Fruit fly (Drosophila melanogaster) whole organism, embryonic: ENCODE measurements around the gene Ilk.

Experiments
- Aef1 ChIP-seq: fragments of 200-800 bp; sonication (Bioruptor generic); IDR thresholded peaks from 3 replicates; pipeline ENCODE4 v1.3.6; 2022; ENCODE audit warnings: missing biosample characterization, missing genetic modification characterization
- Bdp1 ChIP-seq: fragments of 200-800 bp; sonication (Bioruptor generic); optimal IDR thresholded peaks from 3 replicates; lab custom pipeline; 2016; ENCODE audit warnings: missing biosample characterization, missing genetic modification characterization
- CG11723 ChIP-seq: fragments of 200-800 bp; sonication (Bioruptor generic); optimal IDR thresholded peaks from 2 replicates; lab custom pipeline; 2017; ENCODE audit warnings: missing biosample characterization, mild to moderate bottlenecking, missing genetic modification characterization
- CG13287 ChIP-seq: fragments of 200-800 bp; sonication (Bioruptor generic); IDR thresholded peaks from 2 replicates; pipeline ENCODE4 v1.3.6; 2022; ENCODE audit warnings: missing biosample characterization, missing genetic modification characterization; ENCODE audit not compliant: partially characterized antibody
- CG14014 ChIP-seq: fragments of 200-800 bp; sonication (Bioruptor generic); IDR thresholded peaks from 2 replicates; pipeline ENCODE4 v1.3.6; 2022; ENCODE audit warnings: missing biosample characterization, missing genetic modification characterization
- CG15269 ChIP-seq: fragments of 200-800 bp; sonication (Bioruptor generic); optimal IDR thresholded peaks from 2 replicates; lab custom pipeline; 2018; ENCODE audit warnings: missing biosample characterization, mild to moderate bottlenecking, missing genetic modification characterization, moderate library complexity
- CG15696 ChIP-seq: fragments of 200-800 bp; sonication (Bioruptor generic); optimal IDR thresholded peaks from 2 replicates; lab custom pipeline; 2019; ENCODE audit warnings: missing biosample characterization, mild to moderate bottlenecking, missing genetic modification characterization, moderate library complexity
- CG30431 ChIP-seq: fragments of 200-800 bp; sonication (Bioruptor generic); optimal IDR thresholded peaks from 2 replicates; lab custom pipeline; 2017; ENCODE audit warnings: missing biosample characterization, missing genetic modification characterization
- CG34422 ChIP-seq: fragments of 200-800 bp; sonication (Bioruptor generic); IDR thresholded peaks from 3 replicates; pipeline ENCODE4 v1.3.6; 2022; ENCODE audit warnings: missing biosample characterization, missing genetic modification characterization
- CG3847 ChIP-seq: fragments of 200-800 bp; sonication (Bioruptor generic); IDR thresholded peaks from 2 replicates; pipeline ENCODE4 v1.3.6; 2022; ENCODE audit warnings: missing biosample characterization, missing genetic modification characterization
- CG43689 ChIP-seq: fragments of 200-800 bp; sonication (Bioruptor generic); IDR thresholded peaks from 2 replicates; pipeline ENCODE4 v1.3.6; 2022; ENCODE audit warnings: missing biosample characterization, missing genetic modification characterization
- CG4424 ChIP-seq: fragments of 200-800 bp; sonication (Bioruptor generic); optimal IDR thresholded peaks from 3 replicates; lab custom pipeline; 2016; ENCODE audit warnings: missing biosample characterization, missing genetic modification characterization
- CG4854 ChIP-seq: fragments of 200-800 bp; sonication (Bioruptor generic); optimal IDR thresholded peaks from 2 replicates; lab custom pipeline; 2016; ENCODE audit warnings: missing biosample characterization, missing genetic modification characterization, inconsistent platforms
- CG5180 ChIP-seq: fragments of 200-800 bp; sonication (Bioruptor generic); optimal IDR thresholded peaks from 3 replicates; lab custom pipeline; 2017; ENCODE audit warnings: missing biosample characterization, missing genetic modification characterization, mild to moderate bottlenecking, moderate library complexity, missing genetic modification reagents
- CG7745 ChIP-seq: fragments of 200-800 bp; sonication (Bioruptor generic); optimal IDR thresholded peaks from 2 replicates; lab custom pipeline; 2018; ENCODE audit warnings: missing biosample characterization, mild to moderate bottlenecking, missing genetic modification characterization, moderate library complexity
- CG8359 ChIP-seq: fragments of 200-800 bp; sonication (Bioruptor generic); optimal IDR thresholded peaks from 2 replicates; lab custom pipeline; 2017; ENCODE audit warnings: missing biosample characterization, mild to moderate bottlenecking, missing genetic modification characterization, borderline replicate concordance
- D19B ChIP-seq: fragments of 200-800 bp; sonication (Bioruptor generic); optimal IDR thresholded peaks from 2 replicates; lab custom pipeline; 2017; ENCODE audit warnings: missing biosample characterization, mild to moderate bottlenecking, missing genetic modification characterization
- E2f1 ChIP-seq: fragments of 200-800 bp; sonication (Bioruptor generic); IDR thresholded peaks from 2 replicates; pipeline ENCODE4 v1.3.6; 2022; ENCODE audit warnings: missing biosample characterization, missing genetic modification characterization
- Fer3 ChIP-seq: fragments of 200-800 bp; sonication (Bioruptor generic); optimal IDR thresholded peaks from 2 replicates; lab custom pipeline; 2018; ENCODE audit warnings: missing biosample characterization, mild to moderate bottlenecking, missing genetic modification characterization, moderate library complexity
- Gug ChIP-seq: fragments of 200-800 bp; sonication (Bioruptor generic); IDR thresholded peaks from 4 replicates; pipeline ENCODE4 v1.3.6; 2022; ENCODE audit warnings: missing biosample characterization, missing genetic modification characterization
- HLH3B ChIP-seq: fragments of 200-800 bp; sonication (Bioruptor generic); IDR thresholded peaks from 2 replicates; pipeline ENCODE4 v1.3.6; 2022; ENCODE audit warnings: missing biosample characterization, missing genetic modification characterization
- HLH54F ChIP-seq: fragments of 200-800 bp; sonication (Bioruptor generic); optimal IDR thresholded peaks from 3 replicates; lab custom pipeline; 2016; ENCODE audit warnings: missing biosample characterization, missing genetic modification characterization
- HLHmδ ChIP-seq: fragments of 200-800 bp; sonication (Bioruptor generic); optimal IDR thresholded peaks from 2 replicates; lab custom pipeline; 2018; ENCODE audit warnings: missing biosample characterization, mild to moderate bottlenecking, missing genetic modification characterization, moderate library complexity
- NFAT ChIP-seq: fragments of 200-800 bp; sonication (Bioruptor generic); IDR thresholded peaks from 2 replicates; pipeline ENCODE4 v1.3.6; 2022; ENCODE audit warnings: missing biosample characterization, missing genetic modification characterization
- TFAM ChIP-seq: fragments of 200-800 bp; sonication (Bioruptor generic); optimal IDR thresholded peaks from 2 replicates; lab custom pipeline; 2017; ENCODE audit warnings: missing biosample characterization, missing genetic modification characterization, inconsistent platforms
- Xbp1 ChIP-seq: fragments of 200-800 bp; sonication (Bioruptor generic); optimal IDR thresholded peaks from 3 replicates; lab custom pipeline; 2016; ENCODE audit warnings: missing biosample characterization, mild to moderate bottlenecking, missing genetic modification characterization
- az2 ChIP-seq: fragments of 200-800 bp; sonication (Bioruptor generic); optimal IDR thresholded peaks from 3 replicates; lab custom pipeline; 2016; ENCODE audit warnings: missing biosample characterization, missing genetic modification characterization
- cad ChIP-seq: fragments of >200 bp; optimal IDR thresholded peaks from 2 replicates; lab custom pipeline; 2017; ENCODE audit warnings: missing biosample characterization, missing genetic modification characterization
- cas ChIP-seq: fragments of 200-800 bp; sonication (Bioruptor generic); IDR thresholded peaks from 2 replicates; pipeline ENCODE4 v1.3.6; 2022; ENCODE audit warnings: missing biosample characterization, missing genetic modification characterization
- chif ChIP-seq, 2 experiments: fragments of 200-800 bp; sonication (Bioruptor generic); optimal IDR thresholded peaks; 3 replicates each; lab custom pipeline; 2016; ENCODE audit warnings: missing biosample characterization in 2 of 2, missing genetic modification characterization in 2 of 2
- corto ChIP-seq: fragments of 200-800 bp; sonication (Bioruptor generic); optimal IDR thresholded peaks from 2 replicates; lab custom pipeline; 2016; ENCODE audit warnings: missing biosample characterization, mild to moderate bottlenecking, missing genetic modification characterization, moderate library complexity
- crol ChIP-seq: fragments of 200-800 bp; sonication (Bioruptor generic); IDR thresholded peaks from 2 replicates; pipeline ENCODE4 v1.3.6; 2022; ENCODE audit warnings: missing biosample characterization, missing genetic modification characterization
- dm ChIP-seq: fragments of 200-800 bp; sonication (Bioruptor generic); optimal IDR thresholded peaks from 3 replicates; lab custom pipeline; 2016; ENCODE audit warnings: missing biosample characterization, missing genetic modification characterization
- ems ChIP-seq: fragments of 200-800 bp; sonication (Bioruptor generic); optimal IDR thresholded peaks from 3 replicates; lab custom pipeline; 2016; ENCODE audit warnings: missing biosample characterization, missing genetic modification characterization
- ftz-f1 ChIP-seq: fragments of 200-800 bp; sonication (Bioruptor generic); optimal IDR thresholded peaks from 2 replicates; lab custom pipeline; 2016; ENCODE audit warnings: missing biosample characterization, missing genetic modification characterization
- gcm2 ChIP-seq: fragments of 200-800 bp; sonication (Bioruptor generic); optimal IDR thresholded peaks from 2 replicates; lab custom pipeline; 2016; ENCODE audit warnings: missing biosample characterization, missing genetic modification characterization
- gt ChIP-seq: fragments of 200-800 bp; sonication (Bioruptor generic); IDR thresholded peaks from 2 replicates; pipeline ENCODE4 v1.3.6; 2022; ENCODE audit warnings: missing biosample characterization, missing genetic modification characterization
- insv ChIP-seq, 2 experiments: fragments of 200-800 bp; sonication (Bioruptor generic); optimal IDR thresholded peaks; 3 replicates each; lab custom pipeline; 2016 to 2018; ENCODE audit warnings: missing biosample characterization in 2 of 2, missing genetic modification characterization in 2 of 2
- mirr ChIP-seq: fragments of 200-800 bp; sonication (Bioruptor generic); optimal IDR thresholded peaks from 3 replicates; lab custom pipeline; 2018; ENCODE audit warnings: missing biosample characterization, mild to moderate bottlenecking, missing genetic modification characterization
- pfk ChIP-seq: fragments of 200-800 bp; sonication (Bioruptor generic); optimal IDR thresholded peaks from 2 replicates; lab custom pipeline; 2018; ENCODE audit warnings: missing biosample characterization, mild to moderate bottlenecking, missing genetic modification characterization, moderate library complexity
- pnt ChIP-seq: fragments of 200-800 bp; sonication (Bioruptor generic); optimal IDR thresholded peaks from 3 replicates; lab custom pipeline; 2016; ENCODE audit warnings: missing biosample characterization, missing genetic modification characterization
- psq ChIP-seq: fragments of 200-800 bp; sonication (Bioruptor generic); optimal IDR thresholded peaks from 2 replicates; lab custom pipeline; 2017; ENCODE audit warnings: missing biosample characterization, missing genetic modification characterization
- pum ChIP-seq: fragments of 200-800 bp; sonication (Bioruptor generic); optimal IDR thresholded peaks from 2 replicates; lab custom pipeline; 2016; ENCODE audit warnings: missing biosample characterization, missing genetic modification characterization
- rib ChIP-seq: fragments of 200-800 bp; sonication (Bioruptor generic); IDR thresholded peaks from 2 replicates; pipeline ENCODE4 v1.3.6; 2022; ENCODE audit warnings: missing biosample characterization, missing genetic modification characterization
- sim ChIP-seq: fragments of 200-800 bp; sonication (Bioruptor generic); IDR thresholded peaks from 2 replicates; pipeline ENCODE4 v1.3.6; 2022; ENCODE audit warnings: missing biosample characterization, missing genetic modification characterization
- sug ChIP-seq: fragments of 200-800 bp; optimal IDR thresholded peaks from 2 replicates; lab custom pipeline; 2019; ENCODE audit warnings: missing biosample characterization, mild to moderate bottlenecking, missing genetic modification characterization, moderate library complexity
- tgo ChIP-seq: fragments of 200-800 bp; sonication (Bioruptor generic); IDR thresholded peaks from 3 replicates; pipeline ENCODE4 v1.3.6; 2022; ENCODE audit warnings: missing biosample characterization, missing genetic modification characterization
- wek ChIP-seq: fragments of 200-800 bp; sonication (Bioruptor generic); optimal IDR thresholded peaks from 3 replicates; lab custom pipeline; 2018; ENCODE audit warnings: missing biosample characterization, mild to moderate bottlenecking, missing genetic modification characterization, moderate library complexity
- zfh1 ChIP-seq: fragments of 200-800 bp; sonication (Bioruptor generic); IDR thresholded peaks from 3 replicates; pipeline ENCODE4 v1.3.6; 2022; ENCODE audit warnings: missing biosample characterization, missing genetic modification characterization
- zfh2 ChIP-seq: fragments of 200-800 bp; sonication (Bioruptor generic); optimal IDR thresholded peaks from 2 replicates; lab custom pipeline; 2016; ENCODE audit warnings: missing biosample characterization, missing genetic modification characterization

Ilk gene

dm6 chr3L:21172527-21173253, 44.0 kb upstream of the Ilk start, which contains the start of the genes chb and AsnS (continued):
- no peak for TF ChIP-seq HLHmδ (GFP tag; lab: Kevin White, UChicago)
- peak; percentile 64 for TF ChIP-seq CG8359 (GFP tag; lab: Kevin White, UChicago)
- TF ChIP-seq CG30431 (GFP tag; lab: Kevin White, UChicago) = peak; percentile 44
- TF ChIP-seq CG15269 (tag; lab: Kevin White, UChicago) = peak; percentile 96
- TF ChIP-seq psq (GFP tag; lab: Kevin White, UChicago) = peak; percentile 56
- no peak for TF ChIP-seq wek
- peak; percentile 92 for TF ChIP-seq zfh1 (GFP tag; lab: Robert Waterston, UW)
- peak; percentile 84 for TF ChIP-seq CG7745 (tag; lab: Kevin White, UChicago)
- TF ChIP-seq Xbp1 (GFP tag; lab: Kevin White, UChicago) = peak; percentile 86
- peak; percentile 88 for TF ChIP-seq rib (GFP tag; lab: Robert Waterston, UW)
- no peak for TF ChIP-seq cad (GFP tag; lab: Kevin White, UChicago)
- TF ChIP-seq zfh2 (GFP tag; lab: Kevin White, UChicago) = peak; percentile 52
- peak; percentile 35 for TF ChIP-seq CG15696 (tag; lab: Kevin White, UChicago)
- TF ChIP-seq Aef1 (GFP tag; lab: Robert Waterston, UW) = peak; percentile 95
- peak; percentile 12; the same call in 1 of the 2 replicates for TF ChIP-seq crol
- TF ChIP-seq pum (GFP tag; lab: Kevin White, UChicago) = peak; percentile 61
- TF ChIP-seq Gug (GFP tag; lab: Robert Waterston, UW) = peak; percentile 61; the same call in 3 of the 4 replicates
- TF ChIP-seq CG4854 (GFP tag; lab: Kevin White, UChicago) = peak; percentile 52
- TF ChIP-seq pnt (GFP tag; lab: Kevin White, UChicago) = peak; percentile 51
- no peak for TF ChIP-seq dm
- TF ChIP-seq CG13287 (GFP tag; lab: Robert Waterston, UW) = no peak
- TF ChIP-seq D19B = peak; percentile 68
- peak; percentile 48 for TF ChIP-seq corto
- TF ChIP-seq Fer3 (tag; lab: Kevin White, UChicago) = peak; percentile 96
- TF ChIP-seq CG14014 (GFP tag; lab: Robert Waterston, UW) = peak; percentile 93
- TF ChIP-seq sug (tag; lab: Kevin White, UChicago) = peak; percentile 50
- TF ChIP-seq Bdp1 (GFP tag; lab: Kevin White, UChicago) = peak; percentile 25
- TF ChIP-seq CG4424 = peak; percentile 82
- TF ChIP-seq CG5180 (GFP tag; lab: Kevin White, UChicago) = peak; percentile 15
- peak; percentile 82 for TF ChIP-seq az2 (GFP tag; lab: Kevin White, UChicago)
- TF ChIP-seq sim (GFP tag; lab: Robert Waterston, UW) = peak; percentile 84
- no peak for TF ChIP-seq TFAM (GFP tag; lab: Kevin White, UChicago)
- peak; percentile 90 for TF ChIP-seq CG3847
- TF ChIP-seq CG11723 (GFP tag; lab: Kevin White, UChicago) = peak; percentile 55
- TF ChIP-seq CG43689 (GFP tag; lab: Robert Waterston, UW) = peak; percentile 77
- peak; percentile 91 for TF ChIP-seq CG34422 (GFP tag; lab: Robert Waterston, UW)
- TF ChIP-seq mirr (GFP tag; lab: Kevin White, UChicago) = peak; percentile 90
- TF ChIP-seq HLH54F = peak; percentile 67
- peak; percentile 85 for TF ChIP-seq NFAT (GFP tag; lab: Robert Waterston, UW)
- TF ChIP-seq gcm2 (GFP tag; lab: Kevin White, UChicago) = no peak
- peak; percentile 64 to 72 for TF ChIP-seq chif (GFP tag; optimal IDR thresholded peaks at IDR 0.05; lab: Kevin White, UChicago)
- TF ChIP-seq gt = peak; percentile 58
- TF ChIP-seq tgo (GFP tag; lab: Robert Waterston, UW) = peak; percentile 94
- TF ChIP-seq ems (GFP tag; lab: Kevin White, UChicago) = peak; percentile 69
- peak; percentile 83 for TF ChIP-seq cas (GFP tag; lab: Robert Waterston, UW)
- peak; percentile 95 for TF ChIP-seq HLH3B (GFP tag; lab: Robert Waterston, UW)
- peak; percentile 96 for TF ChIP-seq E2f1 (GFP tag; lab: Robert Waterston, UW)
- TF ChIP-seq pfk (GFP tag; lab: Kevin White, UChicago) = no peak
- no peak for TF ChIP-seq ftz-f1
- no peak for TF ChIP-seq insv (GFP tag; optimal IDR thresholded peaks at IDR 0.05; lab: Kevin White, UChicago)
